Worm (Caenorhabditis elegans) whole organism, late embryonic: Measurements from ENCODE around the gene Y52E8A.3.

Experiments
- K02D7.2 ChIP-seq: sonication (generic microtip); optimal IDR thresholded peaks from 2 replicates; lab custom pipeline; 2017; ENCODE audit warnings: mild to moderate bottlenecking, missing genetic modification characterization, missing compliant biosample characterization
- K09A11.1 ChIP-seq: sonication (generic microtip); optimal IDR thresholded peaks from 2 replicates; lab custom pipeline; 2017; ENCODE audit warnings: antibody characterized with exemption, mild to moderate bottlenecking, missing genetic modification characterization, missing compliant biosample characterization; ENCODE audit not compliant: insufficient read depth
- ama-1 ChIP-seq: fragments of 150-350 bp; optimal IDR thresholded peaks from 2 replicates; lab custom pipeline; 2014
- ceh-31 ChIP-seq: sonication (generic microtip); optimal IDR thresholded peaks from 2 replicates; lab custom pipeline; 2016; ENCODE audit warnings: missing genetic modification characterization, missing compliant biosample characterization
- dve-1 ChIP-seq: sonication (generic microtip); optimal IDR thresholded peaks from 2 replicates; lab custom pipeline; 2017; ENCODE audit warnings: antibody characterized with exemption, mild to moderate bottlenecking, missing genetic modification characterization, missing compliant biosample characterization
- elt-2 ChIP-seq: sonication (generic microtip); optimal IDR thresholded peaks from 2 replicates; lab custom pipeline; 2016; ENCODE audit warnings: missing genetic modification reagents, missing genetic modification characterization, missing compliant biosample characterization
- fax-1 ChIP-seq: sonication (generic microtip); optimal IDR thresholded peaks from 2 replicates; lab custom pipeline; 2016; ENCODE audit warnings: missing genotype, missing genetic modification characterization, missing compliant biosample characterization
- nhr-11 ChIP-seq: fragments of 150-350 bp; optimal IDR thresholded peaks from 2 replicates; lab custom pipeline; 2014; ENCODE audit warnings: missing biosample characterization, missing genetic modification characterization
- pat-9 ChIP-seq: fragments of 200-800 bp; sonication (Bioruptor generic); optimal IDR thresholded peaks from 2 replicates; lab custom pipeline; 2018; ENCODE audit warnings: mild to moderate bottlenecking, missing genetic modification characterization, moderate library complexity, missing compliant biosample characterization
- pqm-1 ChIP-seq: sonication (generic microtip); optimal IDR thresholded peaks from 2 replicates; lab custom pipeline; 2016; ENCODE audit warnings: missing genetic modification characterization, missing compliant biosample characterization

ce11 chrII:4286921-4287320 lies 19.9 kb downstream of the Y52E8A.3 start:
- TF ChIP-seq K09A11.1: no peak
- TF ChIP-seq elt-2 (tag; lab: Kevin White, UChicago): no peak
- no peak for TF ChIP-seq ceh-31 (tag; lab: Kevin White, UChicago)
- TF ChIP-seq dve-1 (tag; lab: Kevin White, UChicago): no peak
- no peak for TF ChIP-seq pqm-1 (tag; lab: Kevin White, UChicago)
- no peak for TF ChIP-seq fax-1 (tag; lab: Kevin White, UChicago)
- TF ChIP-seq nhr-11 (tag; lab: Kevin White, UChicago): no peak
- TF ChIP-seq K02D7.2 (tag; lab: Kevin White, UChicago): no peak
- no peak for TF ChIP-seq ama-1 (lab: Kevin White, UChicago)
- TF ChIP-seq pat-9 (tag; lab: Kevin White, UChicago): no peak
